Worm (Caenorhabditis elegans): ENCODE measurements around the gene ZK1055.7.

DNA sequence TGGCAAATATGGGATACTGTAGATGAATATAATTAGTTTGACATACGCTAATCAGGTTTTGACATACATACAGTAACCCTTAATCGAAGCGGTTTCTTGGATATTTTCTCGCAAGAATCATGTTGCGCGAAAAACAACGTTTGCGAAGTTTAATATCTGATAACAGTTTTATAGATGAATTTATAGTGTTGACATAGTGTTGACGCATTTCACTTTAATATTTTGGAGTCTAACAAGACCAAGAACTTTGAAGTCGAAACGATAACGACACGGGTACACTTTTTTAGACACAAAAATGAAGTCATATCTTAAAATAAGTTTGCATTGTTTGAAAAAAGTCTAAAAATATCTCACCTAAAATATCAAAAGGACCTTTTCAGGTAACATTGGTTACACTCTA, 11.1 kb upstream of the ZK1055.7 start:
- TF ChIP-seq ZK546.5 (tag; optimal IDR thresholded peaks at IDR 0.05) (no peak), nhr-237 (tag; optimal IDR thresholded peaks at IDR 0.05) (no peak), nhr-77 (tag; optimal IDR thresholded peaks at IDR 0.05) (no peak), unc-39 (tag; optimal IDR thresholded peaks at IDR 0.05) (no peak), nhr-10 (tag; optimal IDR thresholded peaks at IDR 0.05) (no peak), sem-4 (tag; optimal IDR thresholded peaks at IDR 0.05) (no peak), unc-55 (GFP tag; optimal IDR thresholded peaks at IDR 0.05) (no peak), nhr-11 (tag; optimal IDR thresholded peaks at IDR 0.05) (no peak), ztf-11 (tag; optimal IDR thresholded peaks at IDR 0.05) (no peak), nhr-129 (tag; optimal IDR thresholded peaks at IDR 0.05) (no peak), ama-1 (optimal IDR thresholded peaks at IDR 0.05) (no peak), F13H6.1 (tag; optimal IDR thresholded peaks at IDR 0.05) (no peak)

Measured in whole organism, L2 larva.